Fruit fly (Drosophila melanogaster) whole organism, embryonic: ENCODE results near the gene CG17996.

Experiments used
- ATbp ChIP-seq: fragments of 200-800 bp; sonication (Bioruptor generic); optimal IDR thresholded peaks from 2 replicates; lab custom pipeline; 2017; ENCODE audit warnings: missing biosample characterization, mild to moderate bottlenecking, missing genetic modification characterization, missing genetic modification reagents
- Awh ChIP-seq: fragments of 200-800 bp; sonication (Bioruptor generic); IDR thresholded peaks from 2 replicates; pipeline ENCODE4, ENCODE4 v1.3.6; 2022; ENCODE audit warnings: missing biosample characterization, missing genetic modification characterization
- CG1024 ChIP-seq: fragments of 200-800 bp; sonication (Bioruptor generic); IDR thresholded peaks from 2 replicates; pipeline ENCODE4 v1.3.6; 2022; ENCODE audit warnings: missing biosample characterization, missing genetic modification characterization
- CG10565 ChIP-seq: fragments of 200-800 bp; sonication (Bioruptor generic); optimal IDR thresholded peaks from 3 replicates; lab custom pipeline; 2016; ENCODE audit warnings: missing biosample characterization, mild to moderate bottlenecking, missing genetic modification characterization
- CG11504 ChIP-seq: fragments of 200-800 bp; sonication (Bioruptor generic); optimal IDR thresholded peaks from 3 replicates; lab custom pipeline; 2019; ENCODE audit warnings: missing biosample characterization, mild to moderate bottlenecking, missing genetic modification characterization, moderate library complexity
- CG12155 ChIP-seq: fragments of 200-800 bp; sonication (Bioruptor generic); optimal IDR thresholded peaks from 3 replicates; lab custom pipeline; 2016; ENCODE audit warnings: missing biosample characterization, missing genetic modification characterization
- CG15479 ChIP-seq: fragments of 200-800 bp; sonication (Bioruptor generic); optimal IDR thresholded peaks from 3 replicates; lab custom pipeline; 2019; ENCODE audit warnings: missing biosample characterization, mild to moderate bottlenecking, missing genetic modification characterization, moderate library complexity
- CG17328 ChIP-seq: fragments of 200-800 bp; sonication (Bioruptor generic); IDR thresholded peaks from 2 replicates; pipeline ENCODE4 v1.3.6; 2022; ENCODE audit warnings: missing biosample characterization, missing genetic modification characterization
- CG17612 ChIP-seq: fragments of 200-800 bp; sonication (Bioruptor generic); IDR thresholded peaks from 2 replicates; pipeline ENCODE4 v1.3.6; 2022; ENCODE audit warnings: missing biosample characterization, missing genetic modification characterization
- CG30431 ChIP-seq: fragments of 200-800 bp; sonication (Bioruptor generic); optimal IDR thresholded peaks from 2 replicates; lab custom pipeline; 2017; ENCODE audit warnings: missing biosample characterization, missing genetic modification characterization
- CG32767 ChIP-seq: fragments of 200-800 bp; sonication (Bioruptor generic); IDR thresholded peaks from 2 replicates; pipeline ENCODE4 v1.3.6; 2022; ENCODE audit warnings: missing biosample characterization, missing genetic modification characterization
- CG33213 ChIP-seq: fragments of 200-800 bp; sonication (Bioruptor generic); optimal IDR thresholded peaks from 3 replicates; lab custom pipeline; 2016; ENCODE audit warnings: missing biosample characterization, missing genetic modification characterization
- CG3407 ChIP-seq: fragments of 200-800 bp; sonication (Bioruptor generic); optimal IDR thresholded peaks from 2 replicates; lab custom pipeline; 2018; ENCODE audit warnings: missing biosample characterization, mild to moderate bottlenecking, missing genetic modification characterization
- CG34422 ChIP-seq: fragments of 200-800 bp; sonication (Bioruptor generic); IDR thresholded peaks from 3 replicates; pipeline ENCODE4 v1.3.6; 2022; ENCODE audit warnings: missing biosample characterization, missing genetic modification characterization
- CG4617 ChIP-seq: fragments of 200-800 bp; sonication (Bioruptor generic); optimal IDR thresholded peaks from 3 replicates; lab custom pipeline; 2016; ENCODE audit warnings: missing biosample characterization, missing genetic modification characterization, borderline replicate concordance
- CG6689 ChIP-seq: fragments of 200-800 bp; sonication (Bioruptor generic); IDR thresholded peaks from 2 replicates; pipeline ENCODE4 v1.3.6; 2022; ENCODE audit warnings: missing biosample characterization, missing genetic modification characterization
- CG8359 ChIP-seq: fragments of 200-800 bp; sonication (Bioruptor generic); optimal IDR thresholded peaks from 2 replicates; lab custom pipeline; 2017; ENCODE audit warnings: missing biosample characterization, mild to moderate bottlenecking, missing genetic modification characterization, borderline replicate concordance
- CG9437 ChIP-seq: fragments of 200-800 bp; sonication (Bioruptor generic); optimal IDR thresholded peaks from 2 replicates; lab custom pipeline; 2018; ENCODE audit warnings: missing biosample characterization, mild to moderate bottlenecking, missing genetic modification characterization
- CG9817 ChIP-seq: fragments of 200-800 bp; sonication (Bioruptor generic); optimal IDR thresholded peaks from 2 replicates; lab custom pipeline; 2018; ENCODE audit warnings: missing biosample characterization, mild to moderate bottlenecking, missing genetic modification characterization, moderate library complexity
- D ChIP-seq, 2 experiments: fragments of 200-800 bp in 1 of 2; fragments of >200 bp in 1 of 2; sonication (Bioruptor generic) in 1 of 2; optimal IDR thresholded peaks; 2 replicates in 1 of 2; 3 replicates in 1 of 2; lab custom pipeline; 2017; ENCODE audit warnings: mild to moderate bottlenecking in 1 of 2, missing biosample characterization in 1 of 2, missing genetic modification characterization in 1 of 2, missing genetic modification reagents in 1 of 2
- Deaf1 ChIP-seq: fragments of 200-800 bp; optimal IDR thresholded peaks from 3 replicates; lab custom pipeline; 2019; ENCODE audit warnings: missing biosample characterization, mild to moderate bottlenecking, missing genetic modification characterization, moderate library complexity
- Dp ChIP-seq: fragments of 200-800 bp; sonication (Bioruptor generic); optimal IDR thresholded peaks from 2 replicates; lab custom pipeline; 2018; ENCODE audit warnings: missing biosample characterization, mild to moderate bottlenecking, missing genetic modification characterization, moderate library complexity
- HmgZ ChIP-seq: fragments of 200-800 bp; sonication (Bioruptor generic); optimal IDR thresholded peaks from 2 replicates; lab custom pipeline; 2018; ENCODE audit warnings: missing biosample characterization, mild to moderate bottlenecking, missing genetic modification characterization
- Jarid2 ChIP-seq: fragments of 200-800 bp; sonication (Bioruptor generic); optimal IDR thresholded peaks from 3 replicates; lab custom pipeline; 2017; ENCODE audit warnings: mild to moderate bottlenecking, missing biosample characterization, missing genetic modification reagents, missing genetic modification characterization
- Neu2 ChIP-seq: fragments of 200-800 bp; sonication (Bioruptor generic); optimal IDR thresholded peaks from 3 replicates; lab custom pipeline; 2016; ENCODE audit warnings: missing biosample characterization, missing genetic modification characterization, borderline replicate concordance
- Oaz ChIP-seq: fragments of 200-800 bp; sonication (Bioruptor generic); IDR thresholded peaks from 2 replicates; pipeline ENCODE4 v1.3.6; 2022; ENCODE audit warnings: missing biosample characterization, missing genetic modification characterization
- Pdp1 ChIP-seq, 2 experiments: fragments of 200-800 bp; sonication (Bioruptor generic); optimal IDR thresholded peaks; 3 replicates each; lab custom pipeline; 2016; ENCODE audit warnings: missing biosample characterization in 2 of 2, missing genetic modification characterization in 2 of 2, mild to moderate bottlenecking in 1 of 2, moderate library complexity in 1 of 2
- Poxn ChIP-seq: fragments of 200-800 bp; sonication (Bioruptor generic); IDR thresholded peaks from 2 replicates; pipeline ENCODE4 v1.3.6; 2022; ENCODE audit warnings: missing biosample characterization, missing genetic modification characterization
- Rx ChIP-seq: fragments of 200-800 bp; sonication (Bioruptor generic); IDR thresholded peaks from 2 replicates; pipeline ENCODE4 v1.3.6; 2022; ENCODE audit warnings: missing biosample characterization, missing genetic modification characterization
- Sin3A ChIP-seq: fragments of >200 bp; optimal IDR thresholded peaks from 2 replicates; lab custom pipeline; 2018
- Vsx1 ChIP-seq: fragments of 200-800 bp; sonication (Bioruptor generic); optimal IDR thresholded peaks from 2 replicates; lab custom pipeline; 2017; ENCODE audit warnings: missing biosample characterization, mild to moderate bottlenecking, missing genetic modification characterization, missing genetic modification reagents
- croc ChIP-seq: fragments of 200-800 bp; sonication (Bioruptor generic); conservative IDR thresholded peaks from 3 replicates; pipeline ENCODE4 v1.3.6; 2022; ENCODE audit warnings: missing biosample characterization, missing genetic modification characterization
- dati ChIP-seq: fragments of 200-800 bp; sonication (Bioruptor generic); IDR thresholded peaks from 2 replicates; pipeline ENCODE4 v1.3.6; 2022; ENCODE audit warnings: missing biosample characterization, missing genetic modification characterization
- eve ChIP-seq, 2 experiments: fragments of >200 bp; optimal IDR thresholded peaks; 2 replicates each; lab custom pipeline; 2017; ENCODE audit warnings: missing biosample characterization in 2 of 2, missing genetic modification characterization in 2 of 2
- eyg ChIP-seq: fragments of 200-800 bp; sonication (Bioruptor generic); optimal IDR thresholded peaks from 3 replicates; lab custom pipeline; 2016; ENCODE audit warnings: missing biosample characterization, missing genetic modification characterization
- fu2 ChIP-seq: fragments of 200-800 bp; sonication (Bioruptor generic); optimal IDR thresholded peaks from 2 replicates; lab custom pipeline; 2016; ENCODE audit warnings: missing biosample characterization, missing genetic modification characterization
- gem ChIP-seq: fragments of 200-800 bp; sonication (Bioruptor generic); optimal IDR thresholded peaks from 2 replicates; lab custom pipeline; 2019; ENCODE audit warnings: missing biosample characterization, mild to moderate bottlenecking, missing genetic modification characterization, moderate library complexity
- gfzf ChIP-seq: fragments of 200-800 bp; sonication (Bioruptor generic); optimal IDR thresholded peaks from 2 replicates; lab custom pipeline; 2016; ENCODE audit warnings: missing biosample characterization, mild to moderate bottlenecking, missing genetic modification characterization, moderate library complexity
- gsb-n ChIP-seq: fragments of 200-800 bp; sonication (Bioruptor generic); optimal IDR thresholded peaks from 3 replicates; lab custom pipeline; 2018; ENCODE audit warnings: missing biosample characterization, mild to moderate bottlenecking, missing genetic modification characterization
- ham ChIP-seq: fragments of 200-800 bp; sonication (Bioruptor generic); IDR thresholded peaks from 2 replicates; pipeline ENCODE4 v1.3.6; 2022; ENCODE audit warnings: missing biosample characterization, missing genetic modification characterization
- luna ChIP-seq: fragments of 200-800 bp; sonication (Bioruptor generic); optimal IDR thresholded peaks from 2 replicates; lab custom pipeline; 2016; ENCODE audit warnings: missing biosample characterization, missing genetic modification characterization
- nmo ChIP-seq: fragments of 200-800 bp; sonication (Bioruptor generic); optimal IDR thresholded peaks from 2 replicates; lab custom pipeline; 2018; ENCODE audit warnings: missing biosample characterization, mild to moderate bottlenecking, missing genetic modification characterization, moderate library complexity
- run ChIP-seq: fragments of 200-800 bp; sonication (Bioruptor generic); optimal IDR thresholded peaks from 3 replicates; lab custom pipeline; 2018; ENCODE audit warnings: missing biosample characterization, mild to moderate bottlenecking, missing genetic modification characterization
- sens ChIP-seq: fragments of 200-800 bp; sonication (Bioruptor generic); peaks from one replicate; lab custom pipeline; 2016; ENCODE audit warnings: missing biosample characterization, missing genetic modification characterization
- sens-2 ChIP-seq: fragments of 200-800 bp; sonication (Bioruptor generic); IDR thresholded peaks from 2 replicates; pipeline ENCODE4 v1.3.6; 2022; ENCODE audit warnings: missing biosample characterization, missing genetic modification characterization
- sisA ChIP-seq: fragments of 200-800 bp; sonication (Bioruptor generic); IDR thresholded peaks from 2 replicates; pipeline ENCODE4 v1.3.6; 2022; ENCODE audit warnings: missing biosample characterization, missing genetic modification characterization
- sr ChIP-seq: fragments of 200-800 bp; sonication (Bioruptor generic); IDR thresholded peaks from 3 replicates; pipeline ENCODE4 v1.3.6; 2022; ENCODE audit warnings: missing biosample characterization, missing genetic modification characterization
- tgo ChIP-seq: fragments of 200-800 bp; sonication (Bioruptor generic); IDR thresholded peaks from 3 replicates; pipeline ENCODE4 v1.3.6; 2022; ENCODE audit warnings: missing biosample characterization, missing genetic modification characterization
- wor ChIP-seq: fragments of 200-800 bp; sonication (Bioruptor generic); IDR thresholded peaks from 2 replicates; pipeline ENCODE4 v1.3.6; 2022; ENCODE audit warnings: missing biosample characterization, missing genetic modification characterization

CG17996 gene

dm6 chr2L:16719643-16720515 is 11.0 kb downstream of the CG17996 start, which contains the start of gene Cyt-c-p (continued):
- TF ChIP-seq Jarid2 (GFP tag; lab: Kevin White, UChicago) = peak; percentile 64
- TF ChIP-seq Deaf1 (tag; lab: Kevin White, UChicago) = peak; percentile 87
- peak; percentile 35 for TF ChIP-seq run
- TF ChIP-seq sisA (GFP tag; lab: Robert Waterston, UW) = no peak
- TF ChIP-seq Pdp1 (GFP tag; optimal IDR thresholded peaks at IDR 0.05; lab: Kevin White, UChicago) = peak in 1 of 2 experiments; percentile 83
- no peak for TF ChIP-seq CG8359 (GFP tag; lab: Kevin White, UChicago)
- TF ChIP-seq CG15479 = no peak
- TF ChIP-seq CG32767 = no peak
- peak; percentile 98 for TF ChIP-seq gfzf (GFP tag; lab: Kevin White, UChicago)
- no peak for TF ChIP-seq CG17612 (GFP tag; lab: Robert Waterston, UW)
- no peak for TF ChIP-seq fu2 (GFP tag; lab: Kevin White, UChicago)
- TF ChIP-seq Vsx1 (GFP tag; lab: Kevin White, UChicago) = peak; percentile 17
- peak; percentile 91 for TF ChIP-seq Sin3A (lab: Kevin White, UChicago)
- TF ChIP-seq Oaz = no peak
- TF ChIP-seq CG11504 = peak; percentile 44
- no peak for TF ChIP-seq sens-2 (GFP tag; lab: Robert Waterston, UW)
- TF ChIP-seq Poxn (GFP tag; lab: Robert Waterston, UW) = no peak
- TF ChIP-seq nmo (GFP tag; lab: Kevin White, UChicago) = peak; percentile 73
- no peak for TF ChIP-seq sr (GFP tag; lab: Robert Waterston, UW)
- peak; percentile 48 for TF ChIP-seq CG9437
- TF ChIP-seq CG9817 (tag; lab: Kevin White, UChicago) = no peak
- no peak for TF ChIP-seq CG6689 (GFP tag; lab: Robert Waterston, UW)
- TF ChIP-seq Neu2 (GFP tag; lab: Kevin White, UChicago) = peak; percentile 86
- TF ChIP-seq CG33213 (GFP tag; lab: Kevin White, UChicago) = peak; percentile 83
- peak; percentile 99 for TF ChIP-seq Dp (GFP tag; lab: Kevin White, UChicago)
- TF ChIP-seq D (optimal IDR thresholded peaks at IDR 0.05; lab: Kevin White, UChicago) = no peak
- TF ChIP-seq D (GFP tag; optimal IDR thresholded peaks at IDR 0.05; lab: Kevin White, UChicago) = no peak
- TF ChIP-seq CG30431 (GFP tag; lab: Kevin White, UChicago) = no peak
- TF ChIP-seq sens = peak; percentile 82
- peak; percentile 13 for TF ChIP-seq gsb-n (tag; lab: Kevin White, UChicago)
- no peak for TF ChIP-seq CG10565 (GFP tag; lab: Kevin White, UChicago)
- no peak for TF ChIP-seq croc
- peak; percentile 20 for TF ChIP-seq gem (tag; lab: Kevin White, UChicago)
- no peak for TF ChIP-seq eyg (GFP tag; lab: Kevin White, UChicago)
- TF ChIP-seq CG17328 (GFP tag; lab: Robert Waterston, UW) = no peak
- TF ChIP-seq CG1024 (GFP tag; lab: Robert Waterston, UW) = no peak
- TF ChIP-seq HmgZ (tag; lab: Kevin White, UChicago) = peak; percentile 80
- TF ChIP-seq dati (GFP tag; lab: Robert Waterston, UW) = no peak
- TF ChIP-seq eve (GFP tag; optimal IDR thresholded peaks at IDR 0.05; lab: Kevin White, UChicago) = peak in 1 of 2 experiments; percentile 36
- no peak for TF ChIP-seq Rx (GFP tag; lab: Robert Waterston, UW)
- no peak for TF ChIP-seq ham (GFP tag; lab: Robert Waterston, UW)
- TF ChIP-seq ATbp (GFP tag; lab: Kevin White, UChicago) = no peak
- no peak for TF ChIP-seq Awh (GFP tag; lab: Robert Waterston, UW)
- TF ChIP-seq tgo (GFP tag; lab: Robert Waterston, UW) = no peak
- TF ChIP-seq CG34422 (GFP tag; lab: Robert Waterston, UW) = no peak; the same call in 2 of the 3 replicates
- TF ChIP-seq CG3407 (GFP tag; lab: Kevin White, UChicago) = no peak
- TF ChIP-seq luna (GFP tag; lab: Kevin White, UChicago) = no peak
- peak; percentile 41 for TF ChIP-seq CG4617 (GFP tag; lab: Kevin White, UChicago)
- no peak for TF ChIP-seq wor (GFP tag; lab: Robert Waterston, UW)
- peak; percentile 11 for TF ChIP-seq CG12155 (GFP tag; lab: Kevin White, UChicago)
